Worm (Caenorhabditis elegans) whole organism, L1 larva: ENCODE results near the gene ZK1290.13.

ENCODE experiments used
- aly-2 ChIP-seq: fragments of 150-350 bp; optimal IDR thresholded peaks from 2 replicates; lab custom pipeline; 2014; ENCODE audit warnings: missing biosample characterization, missing genetic modification characterization
- ceh-90 ChIP-seq: sonication (generic microtip); optimal IDR thresholded peaks from 2 replicates; lab custom pipeline; 2016; ENCODE audit warnings: missing genetic modification characterization, missing compliant biosample characterization
- egl-27 ChIP-seq, 2 experiments: fragments of 150-350 bp in 1 of 2; sonication (generic microtip); optimal IDR thresholded peaks; 3 replicates each; lab custom pipeline; 2017 to 2018; ENCODE audit warnings: missing biosample characterization in 2 of 2, missing genetic modification characterization in 2 of 2, missing genetic modification reagents in 2 of 2
- irx-1 ChIP-seq: sonication (generic microtip); optimal IDR thresholded peaks from 2 replicates; lab custom pipeline; 2016; ENCODE audit warnings: missing genetic modification characterization, missing compliant biosample characterization
- lir-3 ChIP-seq: sonication (generic microtip); optimal IDR thresholded peaks from 2 replicates; lab custom pipeline; 2016; ENCODE audit warnings: mild to moderate bottlenecking, missing genetic modification characterization, moderate library complexity, missing compliant biosample characterization; ENCODE audit not compliant: poor library complexity
- mab-9 ChIP-seq: fragments of 200-800 bp; sonication (Bioruptor generic); IDR thresholded peaks from 2 replicates; pipeline ENCODE4 v1.3.6; 2022; ENCODE audit warnings: missing genetic modification reagents, missing genetic modification characterization, missing compliant biosample characterization
- nhr-28 ChIP-seq: fragments of 150-350 bp; optimal IDR thresholded peaks from 2 replicates; lab custom pipeline; 2014; ENCODE audit warnings: missing biosample characterization, missing genetic modification characterization
- pag-3 ChIP-seq: sonication (generic microtip); optimal IDR thresholded peaks from 2 replicates; lab custom pipeline; 2017; ENCODE audit warnings: missing genetic modification characterization, mild to moderate bottlenecking, missing compliant biosample characterization, antibody characterized with exemption, borderline replicate concordance; ENCODE audit not compliant: insufficient read depth
- pax-3 ChIP-seq: fragments of 200-800 bp; sonication (Bioruptor generic); optimal IDR thresholded peaks from 2 replicates; lab custom pipeline; 2018; ENCODE audit warnings: mild to moderate bottlenecking, missing genetic modification characterization, moderate library complexity, missing compliant biosample characterization
- skn-1 ChIP-seq: fragments of 150-350 bp; optimal IDR thresholded peaks from 2 replicates; lab custom pipeline; 2014; ENCODE audit warnings: missing biosample characterization, missing genetic modification characterization
- snpc-4 ChIP-seq: fragments of 150-350 bp; optimal IDR thresholded peaks from 2 replicates; lab custom pipeline; 2014; ENCODE audit warnings: missing biosample characterization, missing genetic modification characterization
- swsn-7 ChIP-seq: sonication (generic microtip); optimal IDR thresholded peaks from 2 replicates; lab custom pipeline; 2016; ENCODE audit warnings: missing genetic modification characterization, missing compliant biosample characterization
- unc-62 ChIP-seq: fragments of 150-350 bp; optimal IDR thresholded peaks from 2 replicates; lab custom pipeline; 2014; ENCODE audit warnings: missing biosample characterization, missing genetic modification reagents, missing genetic modification characterization
- unc-86 ChIP-seq: sonication (generic microtip); optimal IDR thresholded peaks from 2 replicates; lab custom pipeline; 2016; ENCODE audit warnings: missing genetic modification characterization, missing compliant biosample characterization

DNA sequence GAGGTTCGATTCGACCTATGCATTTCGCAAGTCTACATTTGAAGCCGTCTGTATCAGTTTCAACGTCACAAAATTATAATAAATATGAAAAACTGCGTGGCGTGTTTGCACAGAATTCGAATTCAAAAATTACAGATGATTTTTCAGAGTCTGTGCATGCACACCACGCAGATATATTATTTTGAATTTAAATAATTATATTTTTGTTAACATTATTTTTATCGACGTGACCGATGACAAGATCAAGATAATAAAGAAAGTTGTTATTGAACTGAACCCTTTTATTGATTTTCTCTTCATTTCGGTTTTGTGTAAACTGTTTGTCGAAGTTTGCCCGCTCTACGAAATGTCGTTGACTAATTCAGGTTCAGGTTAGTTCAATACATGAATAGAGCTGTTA lies 29.8 kb upstream of the ZK1290.13 start, which contains the start of gene C28F5.1:
- TF ChIP-seq unc-62 (GFP tag; lab: Kevin White, UChicago) (no peak), unc-86 (tag; lab: Kevin White, UChicago) (no peak), egl-27 (tag; optimal IDR thresholded peaks at IDR 0.05; lab: Kevin White, UChicago) (no peak), lir-3 (no peak), ceh-90 (tag; lab: Kevin White, UChicago) (no peak), aly-2 (tag; lab: Kevin White, UChicago) (no peak), pax-3 (tag; lab: Kevin White, UChicago) (no peak), swsn-7 (no peak), pag-3 (tag; lab: Kevin White, UChicago) (no peak), mab-9 (GFP tag; lab: Robert Waterston, UW) (no peak), skn-1 (tag; lab: Kevin White, UChicago) (no peak), nhr-28 (no peak), snpc-4 (tag; lab: Kevin White, UChicago) (no peak), irx-1 (tag; lab: Kevin White, UChicago) (no peak)
